Fruit fly (Drosophila melanogaster) whole organism, embryonic: ENCODE measurements around the gene fz.

ENCODE experiments used
- B-H1 ChIP-seq: fragments of 200-800 bp; sonication (Bioruptor generic); IDR thresholded peaks from 3 replicates; pipeline ENCODE4 v1.3.6; 2022; ENCODE audit warnings: missing biosample characterization, missing genetic modification characterization
- CG1024 ChIP-seq: fragments of 200-800 bp; sonication (Bioruptor generic); IDR thresholded peaks from 2 replicates; pipeline ENCODE4 v1.3.6; 2022; ENCODE audit warnings: missing biosample characterization, missing genetic modification characterization
- CG11093 ChIP-seq: fragments of 200-800 bp; sonication (Bioruptor generic); IDR thresholded peaks from 3 replicates; pipeline ENCODE4 v1.3.6; 2022; ENCODE audit warnings: missing biosample characterization, missing genetic modification characterization
- CG11247 ChIP-seq: fragments of 200-800 bp; sonication (Bioruptor generic); IDR thresholded peaks from 2 replicates; pipeline ENCODE4 v1.3.6; 2022; ENCODE audit warnings: missing biosample characterization, missing genetic modification characterization
- CG11456 ChIP-seq: fragments of 200-800 bp; sonication (Bioruptor generic); IDR thresholded peaks from 3 replicates; pipeline ENCODE4 v1.3.6; 2022; ENCODE audit warnings: missing biosample characterization, missing genetic modification characterization
- CG13775 ChIP-seq: fragments of 200-800 bp; sonication (Bioruptor generic); optimal IDR thresholded peaks from 3 replicates; lab custom pipeline; 2017; ENCODE audit warnings: missing biosample characterization, mild to moderate bottlenecking, missing genetic modification characterization
- CG13894 ChIP-seq: fragments of 200-800 bp; sonication (Bioruptor generic); optimal IDR thresholded peaks from 3 replicates; lab custom pipeline; 2018; ENCODE audit warnings: missing biosample characterization, mild to moderate bottlenecking, missing genetic modification characterization, moderate library complexity
- CG1529 ChIP-seq: fragments of 200-800 bp; sonication (Bioruptor generic); optimal IDR thresholded peaks from 3 replicates; lab custom pipeline; 2018; ENCODE audit warnings: missing biosample characterization, missing genetic modification characterization
- CG1647 ChIP-seq: fragments of 200-800 bp; sonication (Bioruptor generic); optimal IDR thresholded peaks from 3 replicates; lab custom pipeline; 2016; ENCODE audit warnings: missing biosample characterization, missing genetic modification characterization
- CG17361 ChIP-seq: fragments of 200-800 bp; sonication (Bioruptor generic); IDR thresholded peaks from 3 replicates; pipeline ENCODE4 v1.3.6; 2022; ENCODE audit warnings: missing biosample characterization, missing genetic modification characterization
- CG17612 ChIP-seq: fragments of 200-800 bp; sonication (Bioruptor generic); IDR thresholded peaks from 2 replicates; pipeline ENCODE4 v1.3.6; 2022; ENCODE audit warnings: missing biosample characterization, missing genetic modification characterization
- CG31365 ChIP-seq: fragments of 200-800 bp; sonication (Bioruptor generic); optimal IDR thresholded peaks from 2 replicates; lab custom pipeline; 2018; ENCODE audit warnings: missing biosample characterization, mild to moderate bottlenecking, missing genetic modification characterization
- CG3163 ChIP-seq: fragments of 200-800 bp; sonication (Bioruptor generic); optimal IDR thresholded peaks from 3 replicates; lab custom pipeline; 2016; ENCODE audit warnings: missing biosample characterization, missing genetic modification characterization
- CG32767 ChIP-seq: fragments of 200-800 bp; sonication (Bioruptor generic); IDR thresholded peaks from 2 replicates; pipeline ENCODE4 v1.3.6; 2022; ENCODE audit warnings: missing biosample characterization, missing genetic modification characterization
- CG34224 ChIP-seq: fragments of 200-800 bp; sonication (Bioruptor generic); IDR thresholded peaks from 3 replicates; pipeline ENCODE4 v1.3.6; 2022; ENCODE audit warnings: missing biosample characterization, missing genetic modification characterization; ENCODE audit not compliant: partially characterized antibody
- CG4617 ChIP-seq: fragments of 200-800 bp; sonication (Bioruptor generic); optimal IDR thresholded peaks from 3 replicates; lab custom pipeline; 2016; ENCODE audit warnings: missing biosample characterization, missing genetic modification characterization, borderline replicate concordance
- CG6654 ChIP-seq: fragments of 200-800 bp; sonication (Bioruptor generic); optimal IDR thresholded peaks from 2 replicates; lab custom pipeline; 2017; ENCODE audit warnings: missing biosample characterization, mild to moderate bottlenecking, missing genetic modification characterization
- CG8765 ChIP-seq: fragments of 200-800 bp; sonication (Bioruptor generic); IDR thresholded peaks from 2 replicates; pipeline ENCODE4 v1.3.6; 2022; ENCODE audit warnings: missing biosample characterization, missing genetic modification characterization
- Dp ChIP-seq: fragments of 200-800 bp; sonication (Bioruptor generic); optimal IDR thresholded peaks from 2 replicates; lab custom pipeline; 2018; ENCODE audit warnings: missing biosample characterization, mild to moderate bottlenecking, missing genetic modification characterization, moderate library complexity
- Fer1 ChIP-seq: fragments of 200-800 bp; sonication (Bioruptor generic); optimal IDR thresholded peaks from 2 replicates; lab custom pipeline; 2017; ENCODE audit warnings: missing biosample characterization, mild to moderate bottlenecking, missing genetic modification characterization
- Gsc ChIP-seq: fragments of 200-800 bp; sonication (Bioruptor generic); IDR thresholded peaks from 2 replicates; pipeline ENCODE4 v1.3.6; 2022; ENCODE audit warnings: missing biosample characterization, missing genetic modification characterization
- Meics ChIP-seq: fragments of 200-800 bp; sonication (Bioruptor generic); optimal IDR thresholded peaks from 2 replicates; lab custom pipeline; 2017; ENCODE audit warnings: missing biosample characterization, mild to moderate bottlenecking, missing genetic modification characterization
- NC2α ChIP-seq: fragments of 200-800 bp; sonication (Bioruptor generic); optimal IDR thresholded peaks from 2 replicates; lab custom pipeline; 2016; ENCODE audit warnings: missing biosample characterization, missing genetic modification characterization
- Nf-YA ChIP-seq: fragments of 200-800 bp; sonication (Bioruptor generic); IDR thresholded peaks from 2 replicates; pipeline ENCODE4 v1.3.6; 2022; ENCODE audit warnings: missing biosample characterization, missing genetic modification characterization
- Pdp1 ChIP-seq, 2 experiments: fragments of 200-800 bp; sonication (Bioruptor generic); optimal IDR thresholded peaks; 3 replicates each; lab custom pipeline; 2016; ENCODE audit warnings: missing biosample characterization in 2 of 2, missing genetic modification characterization in 2 of 2, mild to moderate bottlenecking in 1 of 2, moderate library complexity in 1 of 2
- Sry-β ChIP-seq: fragments of 200-800 bp; sonication (Bioruptor generic); optimal IDR thresholded peaks from 2 replicates; lab custom pipeline; 2018; ENCODE audit warnings: missing biosample characterization, mild to moderate bottlenecking, missing genetic modification characterization, moderate library complexity
- Trl ChIP-seq, 3 experiments: fragments of >200 bp in 2 of 3; fragments of 200-800 bp in 1 of 3; sonication (Bioruptor generic) in 1 of 3; optimal IDR thresholded peaks; 2 replicates in 1 of 3; 3 replicates in 2 of 3; lab custom pipeline; 2016 to 2017; ENCODE audit warnings: missing biosample characterization in 1 of 3, missing genetic modification characterization in 1 of 3
- ara ChIP-seq: fragments of 200-800 bp; sonication (Bioruptor generic); IDR thresholded peaks from 2 replicates; pipeline ENCODE4 v1.3.6; 2022; ENCODE audit warnings: missing biosample characterization, missing genetic modification characterization
- bcd ChIP-seq: fragments of 200-800 bp; sonication (Bioruptor generic); optimal IDR thresholded peaks from 2 replicates; lab custom pipeline; 2017; ENCODE audit warnings: missing biosample characterization, mild to moderate bottlenecking, missing genetic modification characterization
- corto ChIP-seq: fragments of 200-800 bp; sonication (Bioruptor generic); optimal IDR thresholded peaks from 2 replicates; lab custom pipeline; 2016; ENCODE audit warnings: missing biosample characterization, mild to moderate bottlenecking, missing genetic modification characterization, moderate library complexity
- da ChIP-seq: fragments of 200-800 bp; sonication (Bioruptor generic); optimal IDR thresholded peaks from 2 replicates; lab custom pipeline; 2016; ENCODE audit warnings: missing biosample characterization, missing genetic modification characterization
- dati ChIP-seq: fragments of 200-800 bp; sonication (Bioruptor generic); IDR thresholded peaks from 2 replicates; pipeline ENCODE4 v1.3.6; 2022; ENCODE audit warnings: missing biosample characterization, missing genetic modification characterization
- dpn ChIP-seq, 2 experiments: fragments of 200-800 bp; sonication (Bioruptor generic); optimal IDR thresholded peaks; 3 replicates each; lab custom pipeline; 2016; ENCODE audit warnings: missing biosample characterization in 2 of 2, missing genetic modification characterization in 2 of 2
- fru ChIP-seq: fragments of >200 bp; optimal IDR thresholded peaks from 2 replicates; lab custom pipeline; 2017
- gem ChIP-seq: fragments of 200-800 bp; sonication (Bioruptor generic); optimal IDR thresholded peaks from 2 replicates; lab custom pipeline; 2019; ENCODE audit warnings: missing biosample characterization, mild to moderate bottlenecking, missing genetic modification characterization, moderate library complexity
- hkb ChIP-seq, 2 experiments: fragments of 200-800 bp in 1 of 2; fragments of >200 bp in 1 of 2; sonication (Bioruptor generic) in 1 of 2; IDR thresholded peaks in 1 of 2; optimal IDR thresholded peaks in 1 of 2; 2 replicates each; pipeline versions ENCODE4 v1.3.6 to Lab custom; 2017 to 2022; ENCODE audit warnings: missing biosample characterization in 1 of 2, missing genetic modification characterization in 1 of 2
- ind ChIP-seq: fragments of 200-800 bp; sonication (Bioruptor generic); optimal IDR thresholded peaks from 3 replicates; lab custom pipeline; 2016; ENCODE audit warnings: missing biosample characterization, missing genetic modification characterization
- kay ChIP-seq: fragments of 200-800 bp; sonication (Bioruptor generic); optimal IDR thresholded peaks from 2 replicates; lab custom pipeline; 2016; ENCODE audit warnings: missing biosample characterization, missing genetic modification characterization
- lbe ChIP-seq: fragments of 200-800 bp; sonication (Bioruptor generic); optimal IDR thresholded peaks from 2 replicates; lab custom pipeline; 2016; ENCODE audit warnings: missing biosample characterization, mild to moderate bottlenecking, missing genetic modification characterization
- nau ChIP-seq: fragments of 200-800 bp; sonication (Bioruptor generic); optimal IDR thresholded peaks from 3 replicates; lab custom pipeline; 2017; ENCODE audit warnings: missing biosample characterization, mild to moderate bottlenecking, missing genetic modification characterization, missing genetic modification reagents
- pan ChIP-seq, 4 experiments: fragments of >200 bp in 3 of 4; fragments of 200-800 bp in 1 of 4; sonication (Bioruptor generic) in 1 of 4; optimal IDR thresholded peaks in 3 of 4; IDR thresholded peaks in 1 of 4; 2 replicates each; pipeline versions ENCODE4 v1.3.6 to Lab custom; 2017 to 2022; ENCODE audit warnings: missing biosample characterization in 2 of 4, missing genetic modification characterization in 2 of 4, mixed read lengths in 1 of 4
- pnt ChIP-seq: fragments of 200-800 bp; sonication (Bioruptor generic); optimal IDR thresholded peaks from 3 replicates; lab custom pipeline; 2016; ENCODE audit warnings: missing biosample characterization, missing genetic modification characterization
- schlank ChIP-seq: fragments of 200-800 bp; sonication (Bioruptor generic); optimal IDR thresholded peaks from 2 replicates; lab custom pipeline; 2018; ENCODE audit warnings: missing biosample characterization, mild to moderate bottlenecking, missing genetic modification characterization
- sd ChIP-seq: fragments of 200-800 bp; sonication (Bioruptor generic); optimal IDR thresholded peaks from 3 replicates; lab custom pipeline; 2018; ENCODE audit warnings: missing biosample characterization, mild to moderate bottlenecking, missing genetic modification characterization, moderate library complexity
- sens ChIP-seq: fragments of 200-800 bp; sonication (Bioruptor generic); peaks from one replicate; lab custom pipeline; 2016; ENCODE audit warnings: missing biosample characterization, missing genetic modification characterization
- sna ChIP-seq: fragments of 200-800 bp; sonication (Bioruptor generic); IDR thresholded peaks from 2 replicates; pipeline ENCODE4 v1.3.6; 2022; ENCODE audit warnings: missing biosample characterization, missing genetic modification characterization; ENCODE audit not compliant: partially characterized antibody
- tll ChIP-seq, 2 experiments: fragments of 200-800 bp in 1 of 2; fragments of >200 bp in 1 of 2; sonication (Bioruptor generic) in 1 of 2; optimal IDR thresholded peaks; 2 replicates each; lab custom pipeline; 2017 to 2019; ENCODE audit warnings: missing biosample characterization in 2 of 2, missing genetic modification characterization in 2 of 2, mild to moderate bottlenecking in 1 of 2, moderate library complexity in 1 of 2
- trem ChIP-seq: fragments of 200-800 bp; optimal IDR thresholded peaks from 3 replicates; lab custom pipeline; 2019; ENCODE audit warnings: missing biosample characterization, mild to moderate bottlenecking, missing genetic modification characterization, moderate library complexity
- tx ChIP-seq: fragments of 200-800 bp; sonication (Bioruptor generic); optimal IDR thresholded peaks from 2 replicates; lab custom pipeline; 2016; ENCODE audit warnings: missing biosample characterization, missing genetic modification characterization
- wek ChIP-seq: fragments of 200-800 bp; sonication (Bioruptor generic); optimal IDR thresholded peaks from 3 replicates; lab custom pipeline; 2018; ENCODE audit warnings: missing biosample characterization, mild to moderate bottlenecking, missing genetic modification characterization, moderate library complexity

Gene fz

DNA sequence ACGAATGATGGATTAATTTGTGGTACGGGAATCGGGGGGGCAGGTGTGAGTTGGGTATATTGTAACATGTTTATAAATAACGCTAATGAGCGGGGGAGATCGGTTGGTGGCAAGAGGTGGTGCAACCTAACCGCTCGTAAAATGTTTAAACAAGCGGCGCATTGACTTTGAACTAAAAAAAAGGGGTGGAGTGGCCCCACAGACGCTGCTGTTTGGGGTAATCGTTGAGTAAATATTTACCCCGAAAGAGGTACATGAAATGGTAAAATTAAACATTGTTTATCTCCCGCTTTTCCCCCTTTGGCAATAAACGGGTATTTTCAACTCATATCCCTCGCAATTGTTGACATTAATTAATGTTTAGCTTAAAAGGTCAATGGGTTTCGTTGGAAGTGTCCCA lies 92.0 kb downstream of the fz start:
- TF ChIP-seq sna (GFP tag; lab: Robert Waterston, UW) (no peak), hkb (optimal IDR thresholded peaks at IDR 0.05; lab: Kevin White, UChicago) (no peak), hkb (GFP tag; IDR thresholded peaks at IDR 0.05; lab: Robert Waterston, UW) (0 out of 2 replicates have a peak, but pooled peaks have one; percentile 56), Nf-YA (GFP tag; lab: Robert Waterston, UW) (no peak), gem (peak; percentile 56), CG34224 (GFP tag; lab: Robert Waterston, UW) (no peak), wek (GFP tag; lab: Kevin White, UChicago) (peak; percentile 77), CG1529 (GFP tag; lab: Kevin White, UChicago) (peak; percentile 85), CG32767 (GFP tag; lab: Robert Waterston, UW) (no peak), CG31365 (tag; lab: Kevin White, UChicago) (peak; percentile 64), sd (peak; percentile 35), CG17612 (GFP tag; lab: Robert Waterston, UW) (no peak), pnt (GFP tag; lab: Kevin White, UChicago) (no peak), B-H1 (GFP tag; lab: Robert Waterston, UW) (no peak), lbe (GFP tag; lab: Kevin White, UChicago) (no peak), ind (GFP tag; lab: Kevin White, UChicago) (no peak), corto (GFP tag; lab: Kevin White, UChicago) (no peak), Trl (optimal IDR thresholded peaks at IDR 0.05; lab: Kevin White, UChicago) (no peak), Trl (GFP tag; optimal IDR thresholded peaks at IDR 0.05; lab: Kevin White, UChicago) (peak; percentile 3), CG6654 (no peak), CG11093 (GFP tag; lab: Robert Waterston, UW) (no peak), Sry-β (GFP tag; lab: Kevin White, UChicago) (peak; percentile 49), CG11247 (no peak), schlank (tag; lab: Kevin White, UChicago) (no peak), CG1647 (peak; percentile 16), NC2α (GFP tag; lab: Kevin White, UChicago) (no peak), CG13894 (no peak), Dp (GFP tag; lab: Kevin White, UChicago) (no peak), CG1024 (GFP tag; lab: Robert Waterston, UW) (no peak), bcd (GFP tag; lab: Kevin White, UChicago) (peak; percentile 47), CG17361 (GFP tag; lab: Robert Waterston, UW) (peak; percentile 52; the same call in 2 of the 3 replicates), fru (lab: Kevin White, UChicago) (no peak), dpn (GFP tag; optimal IDR thresholded peaks at IDR 0.05; lab: Kevin White, UChicago) (no peak), Gsc (GFP tag; lab: Robert Waterston, UW) (no peak), pan (optimal IDR thresholded peaks at IDR 0.05; lab: Kevin White, UChicago) (no peak), pan (GFP tag; optimal IDR thresholded peaks at IDR 0.05 in 1 of 2, IDR thresholded peaks at IDR 0.05 in 1 of 2) (peak in 1 of 2 experiments; percentile 70), tll (GFP tag; optimal IDR thresholded peaks at IDR 0.05; lab: Kevin White, UChicago) (no peak), CG8765 (no peak), dati (GFP tag; lab: Robert Waterston, UW) (no peak), da (GFP tag; lab: Kevin White, UChicago) (no peak), CG13775 (GFP tag; lab: Kevin White, UChicago) (no peak), Pdp1 (GFP tag; optimal IDR thresholded peaks at IDR 0.05; lab: Kevin White, UChicago) (peak in 1 of 2 experiments; percentile 48), CG3163 (GFP tag; lab: Kevin White, UChicago) (no peak), kay (GFP tag; lab: Kevin White, UChicago) (no peak), Meics (GFP tag; lab: Kevin White, UChicago) (peak; percentile 27), tx (GFP tag; lab: Kevin White, UChicago) (no peak), nau (peak; percentile 74), ara (GFP tag; lab: Robert Waterston, UW) (peak; percentile 46; the same call in 1 of the 2 replicates), CG4617 (GFP tag; lab: Kevin White, UChicago) (no peak), Fer1 (peak; percentile 42), sens (GFP tag; lab: Kevin White, UChicago) (peak; percentile 80), trem (tag; lab: Kevin White, UChicago) (peak; percentile 47), CG11456 (GFP tag; lab: Robert Waterston, UW) (no peak)
